Worm (Caenorhabditis elegans) whole organism, late embryonic: Measurements from ENCODE around the gene Y116F11B.2.

Source experiments
- C08G9.2 ChIP-seq: sonication (generic microtip); optimal IDR thresholded peaks from 2 replicates; lab custom pipeline; 2016; ENCODE audit warnings: mild to moderate bottlenecking, missing genetic modification characterization, moderate library complexity, missing compliant biosample characterization
- dmd-4 ChIP-seq: sonication (generic microtip); optimal IDR thresholded peaks from 2 replicates; lab custom pipeline; 2016; ENCODE audit warnings: borderline replicate concordance, missing genetic modification characterization, missing compliant biosample characterization
- elt-2 ChIP-seq: sonication (generic microtip); optimal IDR thresholded peaks from 2 replicates; lab custom pipeline; 2016; ENCODE audit warnings: missing genetic modification reagents, missing genetic modification characterization, missing compliant biosample characterization
- nhr-11 ChIP-seq: fragments of 150-350 bp; optimal IDR thresholded peaks from 2 replicates; lab custom pipeline; 2014; ENCODE audit warnings: missing biosample characterization, missing genetic modification characterization
- tbx-2 ChIP-seq: sonication (generic microtip); optimal IDR thresholded peaks from 2 replicates; lab custom pipeline; 2016; ENCODE audit warnings: missing genetic modification characterization, missing compliant biosample characterization

- TF ChIP-seq tbx-2 (tag; lab: Kevin White, UChicago) (no peak), dmd-4 (tag; lab: Kevin White, UChicago) (no peak), elt-2 (tag; lab: Kevin White, UChicago) (no peak), C08G9.2 (no peak), nhr-11 (tag; lab: Kevin White, UChicago) (no peak)
These were observed 10.7 kb downstream of the Y116F11B.2 start for ce11 chrV:19790248-19790647.
